Fruit fly (Drosophila melanogaster): ENCODE results near the gene hep.

The hep gene

dm6 chrX:13090656-13091261 lies 525 bp upstream of the hep start, which contains the start of gene lic (continued):
- TF ChIP-seq ham (GFP tag; IDR thresholded peaks at IDR 0.05), result no peak
- TF ChIP-seq abd-A (tag; optimal IDR thresholded peaks at IDR 0.05), result no peak
- no peak for TF ChIP-seq rib (GFP tag; IDR thresholded peaks at IDR 0.05)
- no peak for TF ChIP-seq cas (GFP tag; IDR thresholded peaks at IDR 0.05)
- no peak for TF ChIP-seq Atf3 (GFP tag; optimal IDR thresholded peaks at IDR 0.05)
- no peak for TF ChIP-seq trh (GFP tag; optimal IDR thresholded peaks at IDR 0.05)
- no peak for TF ChIP-seq Oli (tag; optimal IDR thresholded peaks at IDR 0.05)
- TF ChIP-seq CG8290 (GFP tag; optimal IDR thresholded peaks at IDR 0.05), result peak; percentile 7
- peak in 1 of 2 experiments; percentile 49 for TF ChIP-seq CG8290 (tag; optimal IDR thresholded peaks at IDR 0.05)
- TF ChIP-seq NFAT (GFP tag; IDR thresholded peaks at IDR 0.05), result 0 out of 2 replicates have a peak, but pooled peaks have one; percentile 15
- no peak for TF ChIP-seq CG11085 (GFP tag; IDR thresholded peaks at IDR 0.05)
- no peak for TF ChIP-seq CG32772 (GFP tag; IDR thresholded peaks at IDR 0.05)
- TF ChIP-seq Lhr (GFP tag; optimal IDR thresholded peaks at IDR 0.05), result no peak
- TF ChIP-seq CG13775 (GFP tag; optimal IDR thresholded peaks at IDR 0.05), result no peak
- TF ChIP-seq Gug (GFP tag; IDR thresholded peaks at IDR 0.05), result no peak
- no peak for TF ChIP-seq CG8944 (GFP tag; optimal IDR thresholded peaks at IDR 0.05)
- no peak for TF ChIP-seq CG11247 (GFP tag; IDR thresholded peaks at IDR 0.05)
- peak; percentile 7 for TF ChIP-seq CG4617 (GFP tag; optimal IDR thresholded peaks at IDR 0.05; ENCODE audit: borderline replicate concordance)
- TF ChIP-seq Optix (GFP tag; IDR thresholded peaks at IDR 0.05), result no peak
- no peak for TF ChIP-seq CTCF (GFP tag; optimal IDR thresholded peaks at IDR 0.05)
- no peak for TF ChIP-seq unpg (GFP tag; optimal IDR thresholded peaks at IDR 0.05)
- TF ChIP-seq mirr (GFP tag; optimal IDR thresholded peaks at IDR 0.05), result no peak
- TF ChIP-seq Hr39 (optimal IDR thresholded peaks at IDR 0.05), result no peak
- no peak for TF ChIP-seq Dfd (GFP tag; optimal IDR thresholded peaks at IDR 0.05)
- no peak for TF ChIP-seq CG10979 (tag; optimal IDR thresholded peaks at IDR 0.05)
- TF ChIP-seq CG30020 (tag; optimal IDR thresholded peaks at IDR 0.05), result no peak
- TF ChIP-seq CG13296 (GFP tag; optimal IDR thresholded peaks at IDR 0.05), result no peak
- TF ChIP-seq CG8478 (optimal IDR thresholded peaks at IDR 0.05), result no peak
- TF ChIP-seq CG14050 (GFP tag; IDR thresholded peaks at IDR 0.05), result no peak
- no peak for TF ChIP-seq Spps (tag; optimal IDR thresholded peaks at IDR 0.05)
- TF ChIP-seq chm (GFP tag; IDR thresholded peaks at IDR 0.05), result no peak
- TF ChIP-seq Sry-β (GFP tag; optimal IDR thresholded peaks at IDR 0.05), result no peak
- no peak for TF ChIP-seq CG1602 (GFP tag; optimal IDR thresholded peaks at IDR 0.05)
- no peak for TF ChIP-seq HmgZ (tag; optimal IDR thresholded peaks at IDR 0.05)
- TF ChIP-seq CG11504 (tag; optimal IDR thresholded peaks at IDR 0.05), result no peak
- TF ChIP-seq CG6791 (GFP tag; IDR thresholded peaks at IDR 0.05; ENCODE audit: partially characterized antibody), result peak; percentile 91
- no peak for TF ChIP-seq CG10654 (GFP tag; optimal IDR thresholded peaks at IDR 0.05)
- TF ChIP-seq CG16863 (GFP tag; optimal IDR thresholded peaks at IDR 0.05), result no peak
- TF ChIP-seq pzg (GFP tag; optimal IDR thresholded peaks at IDR 0.05), result peak; percentile 47
- TF ChIP-seq CG8765 (GFP tag; IDR thresholded peaks at IDR 0.05), result no peak
- TF ChIP-seq bigmax (GFP tag; optimal IDR thresholded peaks at IDR 0.05), result no peak
- no peak for TF ChIP-seq toy (GFP tag; IDR thresholded peaks at IDR 0.05)
- TF ChIP-seq bab2 (GFP tag; optimal IDR thresholded peaks at IDR 0.05), result no peak
- no peak for TF ChIP-seq z (GFP tag; IDR thresholded peaks at IDR 0.05)
- no peak for TF ChIP-seq Dp (GFP tag; optimal IDR thresholded peaks at IDR 0.05)
- TF ChIP-seq Bteb2 (GFP tag; optimal IDR thresholded peaks at IDR 0.05), result no peak
- peak; percentile 68; the same call in 2 of the 3 replicates for TF ChIP-seq knrl (GFP tag; IDR thresholded peaks at IDR 0.05; ENCODE audit: partially characterized antibody)
- TF ChIP-seq gem (tag; optimal IDR thresholded peaks at IDR 0.05), result peak; percentile 2
- TF ChIP-seq Tbp (GFP tag; optimal IDR thresholded peaks at IDR 0.05), result no peak
- no peak for TF ChIP-seq CG10959 (GFP tag; IDR thresholded peaks at IDR 0.05)
- no peak for TF ChIP-seq Meics (GFP tag; optimal IDR thresholded peaks at IDR 0.05)
- TF ChIP-seq Eip74EF (GFP tag; optimal IDR thresholded peaks at IDR 0.05), result no peak
- no peak for TF ChIP-seq CG8388 (GFP tag; optimal IDR thresholded peaks at IDR 0.05)

All from whole organism, embryonic.